Worm (Caenorhabditis elegans): ENCODE measurements around the gene F14D7.8.

ce11 chrV:14317621-14318020, 5.0 kb upstream of the F14D7.8 start:
- TF ChIP-seq dao-5 (tag; optimal IDR thresholded peaks at IDR 0.05) (no peak), him-1 (tag; optimal IDR thresholded peaks at IDR 0.05) (no peak), W03F9.2 (tag; optimal IDR thresholded peaks at IDR 0.05) (no peak)
